Fruit fly (Drosophila melanogaster) whole organism, embryonic: Measurements from ENCODE around the gene CG34269.

Experiments
- Abd-B ChIP-seq: fragments of 200-800 bp; sonication (Bioruptor generic); optimal IDR thresholded peaks from 2 replicates; lab custom pipeline; 2018; ENCODE audit warnings: missing biosample characterization, mild to moderate bottlenecking, missing genetic modification characterization, moderate library complexity
- Atf3 ChIP-seq: fragments of 200-800 bp; sonication (Bioruptor generic); optimal IDR thresholded peaks from 3 replicates; lab custom pipeline; 2016; ENCODE audit warnings: missing biosample characterization, missing genetic modification characterization
- BEAF-32 ChIP-seq: fragments of 200-800 bp; sonication (Bioruptor generic); optimal IDR thresholded peaks from 3 replicates; lab custom pipeline; 2017; ENCODE audit warnings: missing biosample characterization, missing genetic modification characterization, mild to moderate bottlenecking, moderate library complexity, missing genetic modification reagents
- CG11093 ChIP-seq: fragments of 200-800 bp; sonication (Bioruptor generic); IDR thresholded peaks from 3 replicates; pipeline ENCODE4 v1.3.6; 2022; ENCODE audit warnings: missing biosample characterization, missing genetic modification characterization
- CG14050 ChIP-seq: fragments of 200-800 bp; sonication (Bioruptor generic); IDR thresholded peaks from 3 replicates; pipeline ENCODE4 v1.3.6; 2022; ENCODE audit warnings: missing biosample characterization, missing genetic modification characterization
- CG14860 ChIP-seq: fragments of 200-800 bp; sonication (Bioruptor generic); IDR thresholded peaks from 3 replicates; pipeline ENCODE4 v1.3.6; 2022; ENCODE audit warnings: missing biosample characterization, missing genetic modification characterization; ENCODE audit not compliant: partially characterized antibody
- CG15011 ChIP-seq: fragments of 200-800 bp; sonication (Bioruptor generic); optimal IDR thresholded peaks from 3 replicates; lab custom pipeline; 2018; ENCODE audit warnings: missing biosample characterization, mild to moderate bottlenecking, missing genetic modification characterization
- CG15269 ChIP-seq: fragments of 200-800 bp; sonication (Bioruptor generic); optimal IDR thresholded peaks from 2 replicates; lab custom pipeline; 2018; ENCODE audit warnings: missing biosample characterization, mild to moderate bottlenecking, missing genetic modification characterization, moderate library complexity
- CG3065 ChIP-seq: fragments of 200-800 bp; sonication (Bioruptor generic); optimal IDR thresholded peaks from 2 replicates; lab custom pipeline; 2016; ENCODE audit warnings: missing biosample characterization, missing genetic modification characterization
- CG32772 ChIP-seq: fragments of 200-800 bp; sonication (Bioruptor generic); IDR thresholded peaks from 2 replicates; pipeline ENCODE4 v1.3.6; 2022; ENCODE audit warnings: missing biosample characterization, missing genetic modification characterization
- CG3281 ChIP-seq: fragments of 200-800 bp; sonication (Bioruptor generic); optimal IDR thresholded peaks from 3 replicates; lab custom pipeline; 2017; ENCODE audit warnings: missing biosample characterization, mild to moderate bottlenecking, missing genetic modification characterization
- CG3847 ChIP-seq: fragments of 200-800 bp; sonication (Bioruptor generic); IDR thresholded peaks from 2 replicates; pipeline ENCODE4 v1.3.6; 2022; ENCODE audit warnings: missing biosample characterization, missing genetic modification characterization
- CG5245 ChIP-seq: fragments of 200-800 bp; sonication (Bioruptor generic); optimal IDR thresholded peaks from 3 replicates; lab custom pipeline; 2016; ENCODE audit warnings: missing biosample characterization, missing genetic modification characterization
- CG6689 ChIP-seq: fragments of 200-800 bp; sonication (Bioruptor generic); IDR thresholded peaks from 2 replicates; pipeline ENCODE4 v1.3.6; 2022; ENCODE audit warnings: missing biosample characterization, missing genetic modification characterization
- CG7357 ChIP-seq: fragments of 200-800 bp; sonication (Bioruptor generic); IDR thresholded peaks from 3 replicates; pipeline ENCODE4 v1.3.6; 2022; ENCODE audit warnings: missing biosample characterization, missing genetic modification characterization
- CG7372 ChIP-seq: fragments of 200-800 bp; sonication (Bioruptor generic); IDR thresholded peaks from 2 replicates; pipeline ENCODE4 v1.3.6; 2022; ENCODE audit warnings: missing biosample characterization, missing genetic modification characterization
- CG9437 ChIP-seq: fragments of 200-800 bp; sonication (Bioruptor generic); optimal IDR thresholded peaks from 2 replicates; lab custom pipeline; 2018; ENCODE audit warnings: missing biosample characterization, mild to moderate bottlenecking, missing genetic modification characterization
- Chrac-16 ChIP-seq: fragments of 200-800 bp; sonication (Bioruptor generic); optimal IDR thresholded peaks from 3 replicates; lab custom pipeline; 2016; ENCODE audit warnings: missing biosample characterization, missing genetic modification characterization
- Dek ChIP-seq: fragments of 200-800 bp; sonication (Bioruptor generic); optimal IDR thresholded peaks from 3 replicates; lab custom pipeline; 2019; ENCODE audit warnings: missing biosample characterization, mild to moderate bottlenecking, missing genetic modification characterization, moderate library complexity
- Dfd ChIP-seq, 2 experiments: fragments of >200 bp; optimal IDR thresholded peaks; 2 replicates each; lab custom pipeline; 2017; ENCODE audit warnings: missing biosample characterization in 2 of 2, missing genetic modification characterization in 2 of 2
- E2f1 ChIP-seq: fragments of 200-800 bp; sonication (Bioruptor generic); IDR thresholded peaks from 2 replicates; pipeline ENCODE4 v1.3.6; 2022; ENCODE audit warnings: missing biosample characterization, missing genetic modification characterization
- Ets97D ChIP-seq: fragments of 200-800 bp; sonication (Bioruptor generic); optimal IDR thresholded peaks from 3 replicates; lab custom pipeline; 2016; ENCODE audit warnings: missing biosample characterization, missing genetic modification characterization
- H15 ChIP-seq: fragments of 200-800 bp; sonication (Bioruptor generic); IDR thresholded peaks from 3 replicates; pipeline ENCODE4 v1.3.6; 2022; ENCODE audit warnings: missing biosample characterization, missing genetic modification characterization
- Hr3 ChIP-seq: fragments of 200-800 bp; sonication (Bioruptor generic); optimal IDR thresholded peaks from 3 replicates; lab custom pipeline; 2016; ENCODE audit warnings: missing biosample characterization, missing genetic modification characterization
- Nf-YB ChIP-seq: fragments of 200-800 bp; sonication (Bioruptor generic); optimal IDR thresholded peaks from 3 replicates; lab custom pipeline; 2019; ENCODE audit warnings: missing biosample characterization, mild to moderate bottlenecking, missing genetic modification characterization, moderate library complexity
- Poxn ChIP-seq: fragments of 200-800 bp; sonication (Bioruptor generic); IDR thresholded peaks from 2 replicates; pipeline ENCODE4 v1.3.6; 2022; ENCODE audit warnings: missing biosample characterization, missing genetic modification characterization
- Side ChIP-seq: fragments of 200-800 bp; sonication (Bioruptor generic); optimal IDR thresholded peaks from 2 replicates; lab custom pipeline; 2016; ENCODE audit warnings: missing biosample characterization, missing genetic modification characterization
- Xbp1 ChIP-seq: fragments of 200-800 bp; sonication (Bioruptor generic); optimal IDR thresholded peaks from 3 replicates; lab custom pipeline; 2016; ENCODE audit warnings: missing biosample characterization, mild to moderate bottlenecking, missing genetic modification characterization
- ab ChIP-seq: fragments of 200-800 bp; sonication (Bioruptor generic); optimal IDR thresholded peaks from 2 replicates; lab custom pipeline; 2016; ENCODE audit warnings: missing biosample characterization, missing genetic modification characterization
- ac ChIP-seq: fragments of 200-800 bp; sonication (Bioruptor generic); optimal IDR thresholded peaks from 3 replicates; lab custom pipeline; 2017; ENCODE audit warnings: missing biosample characterization, mild to moderate bottlenecking, missing genetic modification characterization
- aop ChIP-seq: fragments of 200-800 bp; sonication (Bioruptor generic); IDR thresholded peaks from 2 replicates; pipeline ENCODE4 v1.3.6; 2022; ENCODE audit warnings: missing biosample characterization, missing genetic modification characterization
- ato ChIP-seq: fragments of 200-800 bp; sonication (Bioruptor generic); IDR thresholded peaks from 2 replicates; pipeline ENCODE4 v1.3.6; 2022; ENCODE audit warnings: missing biosample characterization, missing genetic modification characterization; ENCODE audit not compliant: partially characterized antibody
- bsh ChIP-seq, 2 experiments: fragments of 200-800 bp; sonication (Bioruptor generic); optimal IDR thresholded peaks; 2 replicates each; lab custom pipeline; 2017 to 2018; ENCODE audit warnings: mild to moderate bottlenecking in 2 of 2, missing biosample characterization in 2 of 2, missing genetic modification characterization in 2 of 2, moderate library complexity in 1 of 2
- caup ChIP-seq: fragments of 200-800 bp; sonication (Bioruptor generic); optimal IDR thresholded peaks from 3 replicates; lab custom pipeline; 2017; ENCODE audit warnings: missing biosample characterization, mild to moderate bottlenecking, missing genetic modification characterization, moderate library complexity; ENCODE audit not compliant: severe bottlenecking
- da ChIP-seq: fragments of 200-800 bp; sonication (Bioruptor generic); optimal IDR thresholded peaks from 2 replicates; lab custom pipeline; 2016; ENCODE audit warnings: missing biosample characterization, missing genetic modification characterization
- emc ChIP-seq: fragments of 200-800 bp; sonication (Bioruptor generic); optimal IDR thresholded peaks from 2 replicates; lab custom pipeline; 2016; ENCODE audit warnings: missing biosample characterization, missing genetic modification characterization
- ewg ChIP-seq: fragments of 200-800 bp; sonication (Bioruptor generic); optimal IDR thresholded peaks from 3 replicates; lab custom pipeline; 2017; ENCODE audit warnings: mild to moderate bottlenecking, missing biosample characterization, missing genetic modification reagents, missing genetic modification characterization
- fd3F ChIP-seq: fragments of 200-800 bp; sonication (Bioruptor generic); optimal IDR thresholded peaks from 2 replicates; lab custom pipeline; 2018; ENCODE audit warnings: missing biosample characterization, mild to moderate bottlenecking, missing genetic modification characterization, moderate library complexity
- ftz-f1 ChIP-seq: fragments of 200-800 bp; sonication (Bioruptor generic); optimal IDR thresholded peaks from 2 replicates; lab custom pipeline; 2016; ENCODE audit warnings: missing biosample characterization, missing genetic modification characterization
- jigr1 ChIP-seq: fragments of 200-800 bp; sonication (Bioruptor generic); IDR thresholded peaks from 3 replicates; pipeline ENCODE4 v1.3.6; 2022; ENCODE audit warnings: missing biosample characterization, missing genetic modification characterization
- lov ChIP-seq, 2 experiments: fragments of 200-800 bp in 1 of 2; fragments of >200 bp in 1 of 2; sonication (Bioruptor generic) in 1 of 2; IDR thresholded peaks in 1 of 2; optimal IDR thresholded peaks in 1 of 2; 2 replicates in 1 of 2; 3 replicates in 1 of 2; pipeline versions ENCODE4 v1.3.6 to Lab custom; 2017 to 2022; ENCODE audit warnings: missing biosample characterization in 1 of 2, missing genetic modification characterization in 1 of 2
- pan ChIP-seq, 4 experiments: fragments of >200 bp in 3 of 4; fragments of 200-800 bp in 1 of 4; sonication (Bioruptor generic) in 1 of 4; optimal IDR thresholded peaks in 3 of 4; IDR thresholded peaks in 1 of 4; 2 replicates each; pipeline versions ENCODE4 v1.3.6 to Lab custom; 2017 to 2022; ENCODE audit warnings: missing biosample characterization in 2 of 4, missing genetic modification characterization in 2 of 4, mixed read lengths in 1 of 4
- pb ChIP-seq: fragments of 200-800 bp; sonication (Bioruptor generic); optimal IDR thresholded peaks from 3 replicates; lab custom pipeline; 2016; ENCODE audit warnings: missing biosample characterization, missing genetic modification characterization
- shn ChIP-seq: fragments of 200-800 bp; sonication (Bioruptor generic); optimal IDR thresholded peaks from 3 replicates; lab custom pipeline; 2016; ENCODE audit warnings: missing biosample characterization, missing genetic modification characterization
- sqz ChIP-seq: fragments of 200-800 bp; sonication (Bioruptor generic); optimal IDR thresholded peaks from 3 replicates; lab custom pipeline; 2018; ENCODE audit warnings: missing biosample characterization, mild to moderate bottlenecking, missing genetic modification characterization
- sug ChIP-seq: fragments of 200-800 bp; optimal IDR thresholded peaks from 2 replicates; lab custom pipeline; 2019; ENCODE audit warnings: missing biosample characterization, mild to moderate bottlenecking, missing genetic modification characterization, moderate library complexity
- tll ChIP-seq, 2 experiments: fragments of 200-800 bp in 1 of 2; fragments of >200 bp in 1 of 2; sonication (Bioruptor generic) in 1 of 2; optimal IDR thresholded peaks; 2 replicates each; lab custom pipeline; 2017 to 2019; ENCODE audit warnings: missing biosample characterization in 2 of 2, missing genetic modification characterization in 2 of 2, mild to moderate bottlenecking in 1 of 2, moderate library complexity in 1 of 2
- wdn ChIP-seq: fragments of 200-800 bp; sonication (Bioruptor generic); IDR thresholded peaks from 2 replicates; pipeline ENCODE4 v1.3.6; 2022; ENCODE audit warnings: missing biosample characterization, missing genetic modification characterization

Gene CG34269

DNA sequence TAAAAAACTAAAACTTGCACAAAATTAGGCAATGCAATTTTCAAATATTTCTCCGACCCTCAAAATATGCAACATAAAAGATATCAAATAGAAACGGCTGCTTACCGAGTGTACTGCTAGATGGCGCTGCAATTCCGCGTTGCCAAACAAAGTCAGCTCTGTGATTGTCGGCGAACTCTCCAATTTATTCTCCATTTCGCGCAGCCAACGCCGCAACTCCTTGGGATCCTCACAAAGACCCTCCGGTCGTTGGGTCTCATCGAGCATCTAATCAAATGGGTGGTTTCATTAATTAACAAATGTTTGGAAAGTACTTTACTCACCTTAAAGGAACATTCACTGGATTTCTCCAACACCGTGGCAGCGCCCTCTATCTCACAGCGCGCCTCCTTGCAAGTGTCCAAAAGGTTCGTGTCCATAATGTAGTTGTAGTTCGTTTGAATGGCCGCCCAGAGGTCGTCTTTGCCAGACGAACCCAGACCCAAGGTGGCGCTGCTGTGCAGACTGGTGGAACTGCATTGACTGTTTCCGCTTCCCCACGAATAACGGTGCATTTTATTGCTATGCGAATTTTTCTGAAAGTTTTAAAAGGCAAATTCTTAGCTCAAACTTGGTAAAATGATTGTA is 22.2 kb upstream of the CG34269 start (continued):
- peak; percentile 68; the same call in 2 of the 3 replicates for TF ChIP-seq CG11093 (GFP tag; lab: Robert Waterston, UW)
- TF ChIP-seq Poxn (GFP tag; lab: Robert Waterston, UW): no peak
- TF ChIP-seq ac (GFP tag; lab: Kevin White, UChicago): no peak
- peak; percentile 9 for TF ChIP-seq Nf-YB (GFP tag; lab: Kevin White, UChicago)
- TF ChIP-seq BEAF-32: peak; percentile 23
- no peak for TF ChIP-seq CG15011 (GFP tag; lab: Kevin White, UChicago)
- TF ChIP-seq CG7372 (GFP tag; lab: Robert Waterston, UW): 0 out of 2 replicates have a peak, but pooled peaks have one; percentile 51
- TF ChIP-seq Side: peak; percentile 75
- peak; percentile 55 for TF ChIP-seq da
- TF ChIP-seq CG9437 (GFP tag; lab: Kevin White, UChicago): peak; percentile 24
- TF ChIP-seq E2f1 (GFP tag; lab: Robert Waterston, UW): peak; percentile 70; the same call in 1 of the 2 replicates
- peak; percentile 64 for TF ChIP-seq H15 (GFP tag; lab: Robert Waterston, UW)
- no peak for TF ChIP-seq jigr1 (GFP tag; lab: Robert Waterston, UW)
- TF ChIP-seq Dfd (GFP tag; optimal IDR thresholded peaks at IDR 0.05; lab: Kevin White, UChicago): no peak
- no peak for TF ChIP-seq ato (GFP tag; lab: Robert Waterston, UW)
- TF ChIP-seq tll (GFP tag; optimal IDR thresholded peaks at IDR 0.05; lab: Kevin White, UChicago): peak; percentile 22 to 58
- TF ChIP-seq wdn (GFP tag; lab: Robert Waterston, UW): peak; percentile 23; the same call in 1 of the 2 replicates
- peak; percentile 77 for TF ChIP-seq Chrac-16 (GFP tag; lab: Kevin White, UChicago)
- TF ChIP-seq CG3847 (GFP tag; lab: Robert Waterston, UW): peak; percentile 75
- TF ChIP-seq CG14860: no peak
- peak; percentile 46; the same call in 1 of the 3 replicates for TF ChIP-seq CG7357 (GFP tag; lab: Robert Waterston, UW)
- TF ChIP-seq CG3065 (GFP tag; lab: Kevin White, UChicago): peak; percentile 71
- TF ChIP-seq Atf3 (GFP tag; lab: Kevin White, UChicago): peak; percentile 72
- TF ChIP-seq sug (tag; lab: Kevin White, UChicago): peak; percentile 66
- TF ChIP-seq CG5245 (GFP tag; lab: Kevin White, UChicago): peak; percentile 90
- no peak for TF ChIP-seq sqz (GFP tag; lab: Kevin White, UChicago)
- TF ChIP-seq ab: no peak
- no peak for TF ChIP-seq aop
- TF ChIP-seq Dek (tag; lab: Kevin White, UChicago): peak; percentile 23
- peak; percentile 57 for TF ChIP-seq ftz-f1 (GFP tag; lab: Kevin White, UChicago)
- TF ChIP-seq CG15269: peak; percentile 54
- peak; percentile 81 for TF ChIP-seq shn (GFP tag; lab: Kevin White, UChicago)
- TF ChIP-seq ewg (GFP tag; lab: Kevin White, UChicago): peak; percentile 61
- TF ChIP-seq pan (optimal IDR thresholded peaks at IDR 0.05; lab: Kevin White, UChicago): no peak
- peak in 1 of 2 experiments; percentile 76 for TF ChIP-seq pan (GFP tag; optimal IDR thresholded peaks at IDR 0.05 in 1 of 2, IDR thresholded peaks at IDR 0.05 in 1 of 2)
- peak; percentile 90 for TF ChIP-seq Ets97D (GFP tag; lab: Kevin White, UChicago)
- no peak for TF ChIP-seq lov (optimal IDR thresholded peaks at IDR 0.05; lab: Kevin White, UChicago)
- TF ChIP-seq lov (GFP tag; IDR thresholded peaks at IDR 0.05; lab: Robert Waterston, UW): peak; percentile 71; the same call in 2 of the 3 replicates
- TF ChIP-seq CG6689 (GFP tag; lab: Robert Waterston, UW): peak; percentile 41; the same call in 1 of the 2 replicates
- peak; percentile 35 for TF ChIP-seq Abd-B (GFP tag; lab: Kevin White, UChicago)
- peak; percentile 91 for TF ChIP-seq Xbp1
- TF ChIP-seq pb (GFP tag; lab: Kevin White, UChicago): peak; percentile 77
- TF ChIP-seq emc (GFP tag; lab: Kevin White, UChicago): peak; percentile 64
- peak in 1 of 2 experiments; percentile 58 for TF ChIP-seq bsh (GFP tag; optimal IDR thresholded peaks at IDR 0.05; lab: Kevin White, UChicago)
- peak; percentile 42; the same call in 1 of the 3 replicates for TF ChIP-seq CG14050 (GFP tag; lab: Robert Waterston, UW)
- TF ChIP-seq fd3F (GFP tag; lab: Kevin White, UChicago): peak; percentile 53
- TF ChIP-seq Hr3 (GFP tag; lab: Kevin White, UChicago): peak; percentile 79
- TF ChIP-seq CG32772 (GFP tag; lab: Robert Waterston, UW): peak; percentile 80
- peak; percentile 55 for TF ChIP-seq caup (GFP tag; lab: Kevin White, UChicago)
- peak; percentile 26 for TF ChIP-seq CG3281
